Worm (Caenorhabditis elegans) whole organism, L4 larva: ENCODE data around the gene F22H10.11.
A peak's percentile ranks its signal among the peaks of the same experiment; 100 is the strongest.

Experiments used
- T20F7.1 ChIP-seq: fragments of 200-800 bp; sonication (Bioruptor generic); optimal IDR thresholded peaks from 2 replicates; lab custom pipeline; 2018; ENCODE audit warnings: mild to moderate bottlenecking, missing genetic modification characterization, missing compliant biosample characterization
- Y48G9A.11 ChIP-seq: fragments of 200-800 bp; sonication (Bioruptor generic); IDR thresholded peaks from 2 replicates; pipeline ENCODE4 v1.3.6; 2022; ENCODE audit warnings: missing genetic modification reagents, missing genetic modification characterization, missing compliant biosample characterization
- Y5F2A.4 ChIP-seq: fragments of 200-800 bp; sonication (Bioruptor generic); optimal IDR thresholded peaks from 2 replicates; lab custom pipeline; 2018; ENCODE audit warnings: mild to moderate bottlenecking, missing genetic modification characterization, missing compliant biosample characterization
- Y75B8A.6 ChIP-seq: fragments of 200-800 bp; sonication (Bioruptor generic); IDR thresholded peaks from 2 replicates; pipeline ENCODE4 v1.3.6; 2022; ENCODE audit warnings: missing genetic modification reagents, missing genetic modification characterization, missing compliant biosample characterization
- ZK546.5 ChIP-seq, 2 experiments: sonication (generic microtip); optimal IDR thresholded peaks; 2 replicates each; lab custom pipeline; 2017; ENCODE audit warnings: missing biosample characterization in 2 of 2, missing genetic modification characterization in 2 of 2
- aha-1 ChIP-seq: fragments of 150-350 bp; peaks from one replicate; lab custom pipeline; 2014; ENCODE audit warnings: missing biosample characterization, missing genetic modification characterization
- arid-1 ChIP-seq: fragments of 200-800 bp; sonication (Bioruptor generic); conservative IDR thresholded peaks from 2 replicates; pipeline ENCODE4 v1.3.6; 2022; ENCODE audit warnings: missing genetic modification reagents, missing genetic modification characterization, missing compliant biosample characterization
- attf-4 ChIP-seq: sonication (generic microtip); optimal IDR thresholded peaks from 3 replicates; lab custom pipeline; 2017; ENCODE audit warnings: missing biosample characterization, missing genetic modification characterization
- ceh-20 ChIP-seq: fragments of 200-800 bp; sonication (Bioruptor generic); IDR thresholded peaks from 2 replicates; pipeline ENCODE4 v1.3.6; 2022; ENCODE audit warnings: missing genetic modification reagents, missing genetic modification characterization, missing compliant biosample characterization
- ceh-28 ChIP-seq: fragments of 150-350 bp; optimal IDR thresholded peaks from 2 replicates; lab custom pipeline; 2014; ENCODE audit warnings: missing biosample characterization, missing genetic modification reagents, missing genetic modification characterization
- ceh-62 ChIP-seq: sonication (generic microtip); optimal IDR thresholded peaks from 2 replicates; lab custom pipeline; 2017; ENCODE audit warnings: missing biosample characterization, missing genetic modification characterization
- dmd-9 ChIP-seq: fragments of 200-800 bp; sonication (Bioruptor generic); IDR thresholded peaks from 2 replicates; pipeline ENCODE4 v1.3.6; 2022; ENCODE audit warnings: missing genetic modification reagents, missing genetic modification characterization, missing compliant biosample characterization
- dve-1 ChIP-seq: sonication (generic microtip); optimal IDR thresholded peaks from 2 replicates; lab custom pipeline; 2017; ENCODE audit warnings: antibody characterized with exemption, mild to moderate bottlenecking, missing genetic modification characterization, missing compliant biosample characterization; ENCODE audit not compliant: insufficient read depth
- egl-43 ChIP-seq: fragments of 200-800 bp; sonication (Bioruptor generic); IDR thresholded peaks from 2 replicates; pipeline ENCODE4 v1.3.6; 2022; ENCODE audit warnings: missing genetic modification reagents, missing genetic modification characterization, missing compliant biosample characterization
- fkh-10 ChIP-seq: fragments of 150-350 bp; optimal IDR thresholded peaks from 2 replicates; lab custom pipeline; 2014; ENCODE audit warnings: missing biosample characterization, missing genetic modification reagents, missing genetic modification characterization
- hif-1 ChIP-seq, 2 experiments: sonication (generic microtip); optimal IDR thresholded peaks; 2 replicates each; lab custom pipeline; 2016 to 2017; ENCODE audit warnings: missing compliant biosample characterization in 2 of 2, missing genetic modification characterization in 2 of 2, missing genetic modification reagents in 2 of 2, missing genotype in 2 of 2, mild to moderate bottlenecking in 1 of 2
- hlh-11 ChIP-seq: fragments of 200-800 bp; sonication (Bioruptor generic); optimal IDR thresholded peaks from 2 replicates; lab custom pipeline; 2018; ENCODE audit warnings: mild to moderate bottlenecking, missing genetic modification characterization, missing compliant biosample characterization
- hlh-30 ChIP-seq: sonication (generic microtip); optimal IDR thresholded peaks from 2 replicates; lab custom pipeline; 2017; ENCODE audit warnings: antibody characterized with exemption, mild to moderate bottlenecking, missing genetic modification characterization, missing compliant biosample characterization; ENCODE audit not compliant: insufficient read depth
- hmg-1.1 ChIP-seq: fragments of 200-800 bp; sonication (Bioruptor generic); IDR thresholded peaks from 2 replicates; pipeline ENCODE4 v1.3.6; 2022; ENCODE audit warnings: missing genetic modification reagents, missing genetic modification characterization, missing compliant biosample characterization
- jun-1 ChIP-seq: fragments of 150-350 bp; optimal IDR thresholded peaks from 2 replicates; lab custom pipeline; 2014; ENCODE audit warnings: missing biosample characterization, missing genetic modification reagents, missing genetic modification characterization
- lin-1 ChIP-seq: fragments of 200-800 bp; sonication (Bioruptor generic); IDR thresholded peaks from 2 replicates; pipeline ENCODE4 v1.3.6; 2022; ENCODE audit warnings: missing genetic modification reagents, missing genetic modification characterization, missing compliant biosample characterization
- lin-13 ChIP-seq: fragments of 150-350 bp; optimal IDR thresholded peaks from 2 replicates; lab custom pipeline; 2014; ENCODE audit warnings: missing biosample characterization, missing genetic modification reagents, missing genetic modification characterization
- lin-38 ChIP-seq: fragments of 200-800 bp; sonication (Bioruptor generic); IDR thresholded peaks from 2 replicates; pipeline ENCODE4 v1.3.6; 2022; ENCODE audit warnings: missing genetic modification reagents, missing genetic modification characterization, missing compliant biosample characterization
- madf-5 ChIP-seq, 2 experiments: fragments of 200-800 bp; sonication (Bioruptor generic); IDR thresholded peaks; 2 replicates each; pipeline ENCODE4 v1.3.6; 2022; ENCODE audit warnings: missing compliant biosample characterization in 2 of 2, missing genetic modification characterization in 2 of 2
- mdl-1 ChIP-seq, 2 experiments: fragments of 150-350 bp in 1 of 2; sonication (generic microtip) in 1 of 2; optimal IDR thresholded peaks; 2 replicates each; lab custom pipeline; 2014 to 2017; ENCODE audit warnings: missing biosample characterization in 2 of 2, missing genetic modification characterization in 2 of 2
- nhr-11 ChIP-seq: fragments of 150-350 bp; optimal IDR thresholded peaks from 2 replicates; lab custom pipeline; 2014; ENCODE audit warnings: missing biosample characterization, missing genetic modification characterization
- nhr-48 ChIP-seq: sonication (generic microtip); optimal IDR thresholded peaks from 2 replicates; lab custom pipeline; 2016; ENCODE audit warnings: mild to moderate bottlenecking, missing genetic modification characterization, missing compliant biosample characterization
- php-3 ChIP-seq: fragments of 200-800 bp; sonication (Bioruptor generic); IDR thresholded peaks from 2 replicates; pipeline ENCODE4 v1.3.6; 2022; ENCODE audit warnings: missing genetic modification reagents, missing genetic modification characterization, missing compliant biosample characterization
- rbr-2 ChIP-seq: sonication (generic microtip); optimal IDR thresholded peaks from 2 replicates; lab custom pipeline; 2016; ENCODE audit warnings: missing genotype, missing genetic modification characterization, missing compliant biosample characterization
- saeg-2 ChIP-seq: fragments of 200-800 bp; sonication (Bioruptor generic); IDR thresholded peaks from 2 replicates; pipeline ENCODE4 v1.3.6; 2022; ENCODE audit warnings: missing genetic modification reagents, missing genetic modification characterization, missing compliant biosample characterization
- set-16 ChIP-seq: fragments of 200-800 bp; sonication (Bioruptor generic); IDR thresholded peaks from 2 replicates; pipeline ENCODE4 v1.3.6; 2022; ENCODE audit warnings: missing genetic modification reagents, missing genetic modification characterization, missing compliant biosample characterization
- snpc-1.2 ChIP-seq: fragments of 200-800 bp; sonication (Bioruptor generic); IDR thresholded peaks from 2 replicates; pipeline ENCODE4 v1.3.6; 2022; ENCODE audit warnings: missing genetic modification reagents, missing genetic modification characterization, missing compliant biosample characterization
- snpc-4 ChIP-seq: fragments of 150-350 bp; optimal IDR thresholded peaks from 2 replicates; lab custom pipeline; 2014; ENCODE audit warnings: missing biosample characterization, missing genetic modification characterization
- unc-62 ChIP-seq, 3 experiments: fragments of 150-350 bp in 1 of 3; sonication (generic microtip); optimal IDR thresholded peaks in 2 of 3; peaks in 1 of 3; 1 replicate in 1 of 3; 2 replicates in 2 of 3; lab custom pipeline; 2014 to 2017; ENCODE audit warnings: missing biosample characterization in 3 of 3, missing genetic modification characterization in 3 of 3, missing genetic modification reagents in 3 of 3, missing genotype in 1 of 3
- zag-1 ChIP-seq: fragments of 150-350 bp; optimal IDR thresholded peaks from 2 replicates; lab custom pipeline; 2014; ENCODE audit warnings: missing biosample characterization, missing genetic modification characterization
- zip-2 ChIP-seq: fragments of 150-350 bp; optimal IDR thresholded peaks from 2 replicates; lab custom pipeline; 2014; ENCODE audit warnings: missing biosample characterization, missing genetic modification characterization

Gene F22H10.11

ce11 chrX:16724954-16725353, 37.1 kb upstream of the F22H10.11 start (continued):
- peak; percentile 43 for TF ChIP-seq mdl-1 (tag; optimal IDR thresholded peaks at IDR 0.05; lab: Kevin White, UChicago)
- TF ChIP-seq aha-1 (tag; lab: Kevin White, UChicago): peak; percentile 18
- peak in 1 of 2 experiments; percentile 98 for TF ChIP-seq unc-62 (GFP tag; optimal IDR thresholded peaks at IDR 0.05 in 1 of 2; lab: Kevin White, UChicago)
- TF ChIP-seq unc-62 (tag; optimal IDR thresholded peaks at IDR 0.05; lab: Kevin White, UChicago): no peak
- no peak for TF ChIP-seq php-3 (GFP tag; lab: Robert Waterston, UW)

DNA sequence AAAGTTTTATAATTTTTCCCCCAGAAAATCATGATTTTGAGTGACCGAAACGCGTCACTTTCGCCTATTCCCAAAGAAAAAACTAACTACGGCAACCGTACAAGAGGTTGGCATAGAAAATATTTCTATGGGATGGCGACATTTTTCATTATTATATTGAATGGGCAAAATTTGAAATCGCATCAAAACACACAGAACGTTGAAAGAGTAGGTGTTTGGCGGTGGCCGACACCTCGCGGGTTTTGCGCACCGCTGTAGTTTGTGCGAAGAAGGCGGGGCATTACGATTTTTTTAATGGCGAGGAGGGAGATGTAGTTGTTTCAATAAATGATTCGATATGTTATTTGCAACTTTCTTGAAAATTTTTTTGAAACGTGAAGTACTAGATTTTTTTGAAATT, 34.1 kb upstream of the F22H10.11 start:
- TF ChIP-seq aha-1 (tag; lab: Kevin White, UChicago) (peak; percentile 47), snpc-1.2 (peak; percentile 69), zag-1 (no peak), lin-13 (GFP tag; lab: Kevin White, UChicago) (peak; percentile 36)

DNA sequence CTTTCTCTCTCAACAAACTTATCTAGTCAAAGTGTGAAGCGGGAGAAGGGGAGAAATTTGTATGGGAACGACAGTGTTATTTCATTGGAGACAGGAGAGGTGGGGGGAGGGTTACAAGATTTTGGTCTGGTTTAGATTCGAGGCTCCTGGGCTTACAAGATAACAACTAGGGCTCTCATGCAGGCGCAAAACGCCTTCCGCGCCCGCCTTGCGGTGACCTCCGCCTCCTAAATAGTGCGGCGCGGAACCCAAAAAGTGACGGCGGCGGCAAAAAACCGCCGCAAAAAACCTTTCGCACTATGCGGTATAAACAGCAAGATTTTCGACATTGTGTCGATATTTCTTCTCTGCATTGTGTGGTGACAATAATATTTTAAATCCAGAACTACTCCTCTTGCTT, 28.1 kb upstream of the F22H10.11 start:
- TF ChIP-seq set-16: peak; percentile 59
- no peak for TF ChIP-seq snpc-1.2
- no peak for TF ChIP-seq fkh-10 (GFP tag; lab: Kevin White, UChicago)
- TF ChIP-seq Y48G9A.11 (GFP tag; lab: Robert Waterston, UW): 0 out of 2 replicates have a peak, but pooled peaks have one; percentile 41
- 0 out of 2 replicates have a peak, but pooled peaks have one; percentile 23 for TF ChIP-seq egl-43
- no peak for TF ChIP-seq Y75B8A.6 (GFP tag; lab: Robert Waterston, UW)
- no peak for TF ChIP-seq jun-1

DNA sequence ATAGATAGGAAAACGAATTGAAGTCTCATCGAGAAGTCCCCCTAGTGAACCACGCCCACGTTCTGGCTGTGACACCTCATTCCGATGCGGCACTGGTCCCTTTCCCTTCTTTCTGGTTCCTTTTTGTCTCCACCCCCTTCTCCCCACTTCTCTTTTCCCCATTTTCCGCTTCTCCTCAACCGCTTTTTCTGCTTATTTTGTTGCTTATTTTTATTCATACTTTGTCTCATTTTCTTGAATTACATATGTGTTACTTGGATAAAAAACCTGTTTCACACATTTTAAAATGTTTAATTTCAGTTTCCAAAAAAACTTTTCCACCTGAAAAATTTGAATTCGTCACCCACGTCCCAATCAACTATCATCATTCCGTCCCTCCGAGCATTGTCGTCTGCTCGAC, 23.5 kb upstream of the F22H10.11 start, which contains the start of gene lgc-53:
lgc-53 (plus strand) TSS at position 301 of the 400 bp plus-strand sequence.
- no peak for TF ChIP-seq arid-1 (GFP tag; lab: Robert Waterston, UW)
- no peak for TF ChIP-seq egl-43
- no peak for TF ChIP-seq unc-62 (GFP tag; optimal IDR thresholded peaks at IDR 0.05 in 1 of 2; lab: Kevin White, UChicago)
- no peak for TF ChIP-seq unc-62 (tag; optimal IDR thresholded peaks at IDR 0.05; lab: Kevin White, UChicago)
- TF ChIP-seq ceh-28: no peak
- TF ChIP-seq dmd-9 (GFP tag; lab: Robert Waterston, UW): no peak
- TF ChIP-seq madf-5 (GFP tag; IDR thresholded peaks at IDR 0.05; lab: Robert Waterston, UW): no peak
- TF ChIP-seq zip-2: no peak
- no peak for TF ChIP-seq ZK546.5 (tag; optimal IDR thresholded peaks at IDR 0.05; lab: Kevin White, UChicago)
- no peak for TF ChIP-seq nhr-48 (tag; lab: Kevin White, UChicago)
- no peak for TF ChIP-seq snpc-1.2
- no peak for TF ChIP-seq Y5F2A.4
- TF ChIP-seq hif-1 (tag; optimal IDR thresholded peaks at IDR 0.05; lab: Kevin White, UChicago): no peak
- TF ChIP-seq lin-1: no peak
- TF ChIP-seq, all 104 proteins: peak for 0

- TF ChIP-seq ceh-20 (GFP tag; lab: Robert Waterston, UW) (no peak), php-3 (GFP tag; lab: Robert Waterston, UW) (no peak), nhr-11 (no peak), aha-1 (tag; lab: Kevin White, UChicago) (peak; percentile 94), hif-1 (tag; optimal IDR thresholded peaks at IDR 0.05; lab: Kevin White, UChicago) (no peak), lin-38 (GFP tag; lab: Robert Waterston, UW) (no peak), attf-4 (tag; lab: Kevin White, UChicago) (no peak)
- TF ChIP-seq, all 104 proteins: peak for 1
Observed at ce11 chrX:16705607-16706006, 17.8 kb upstream of the F22H10.11 start.

DNA sequence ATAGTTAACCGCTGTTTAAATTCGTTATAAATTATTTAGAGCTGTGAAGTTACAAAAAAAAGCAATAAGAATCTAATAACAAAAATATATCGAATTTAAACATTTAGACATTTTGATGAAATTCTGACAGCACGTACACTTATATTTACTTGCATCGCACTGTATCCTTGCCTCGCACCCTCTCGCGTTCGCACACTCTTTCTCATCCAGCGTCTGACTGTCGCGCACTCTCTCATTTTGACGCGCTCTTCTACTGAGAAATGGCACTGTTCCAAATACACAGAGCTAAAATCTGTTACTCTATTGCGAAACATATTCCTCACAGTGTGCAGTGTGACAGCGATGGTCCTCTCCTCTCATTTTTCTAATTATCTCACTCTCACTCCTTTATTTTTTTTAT, 16.2 kb upstream of the F22H10.11 start:
- peak; percentile 47 for TF ChIP-seq dve-1 (tag; lab: Kevin White, UChicago)
- TF ChIP-seq hlh-11 (tag; lab: Kevin White, UChicago): peak; percentile 33
- peak; percentile 5 for TF ChIP-seq rbr-2 (tag; lab: Kevin White, UChicago)
- TF ChIP-seq hlh-30: peak; percentile 8
- TF ChIP-seq saeg-2 (GFP tag; lab: Robert Waterston, UW): no peak
- no peak for TF ChIP-seq ceh-62 (tag; lab: Kevin White, UChicago)
- TF ChIP-seq hmg-1.1: peak; percentile 49
- peak in 1 of 2 experiments; percentile 63 for TF ChIP-seq unc-62 (GFP tag; optimal IDR thresholded peaks at IDR 0.05 in 1 of 2; lab: Kevin White, UChicago)
- no peak for TF ChIP-seq unc-62 (tag; optimal IDR thresholded peaks at IDR 0.05; lab: Kevin White, UChicago)
- no peak for TF ChIP-seq nhr-48 (tag; lab: Kevin White, UChicago)
- TF ChIP-seq T20F7.1 (GFP tag; lab: Kevin White, UChicago): no peak
- no peak for TF ChIP-seq snpc-4 (tag; lab: Kevin White, UChicago)
